Worm (Caenorhabditis elegans) whole organism, late embryonic: ENCODE results near the gene sri-66.

Experiments
- F13H6.1 ChIP-seq: sonication (generic microtip); optimal IDR thresholded peaks from 2 replicates; lab custom pipeline; 2016; ENCODE audit warnings: missing genetic modification characterization, missing compliant biosample characterization
- K02D7.2 ChIP-seq: sonication (generic microtip); optimal IDR thresholded peaks from 2 replicates; lab custom pipeline; 2017; ENCODE audit warnings: mild to moderate bottlenecking, missing genetic modification characterization, missing compliant biosample characterization
- K09A11.1 ChIP-seq: sonication (generic microtip); optimal IDR thresholded peaks from 2 replicates; lab custom pipeline; 2017; ENCODE audit warnings: antibody characterized with exemption, mild to moderate bottlenecking, missing genetic modification characterization, missing compliant biosample characterization; ENCODE audit not compliant: insufficient read depth
- T23F11.4 ChIP-seq: fragments of 200-800 bp; sonication (Bioruptor generic); optimal IDR thresholded peaks from 2 replicates; lab custom pipeline; 2018; ENCODE audit warnings: mild to moderate bottlenecking, missing genetic modification characterization, missing compliant biosample characterization
- Y22D7AL.16 ChIP-seq: sonication (generic microtip); optimal IDR thresholded peaks from 2 replicates; lab custom pipeline; 2016; ENCODE audit warnings: missing genetic modification characterization, missing compliant biosample characterization
- ahr-1 ChIP-seq: sonication (generic microtip); optimal IDR thresholded peaks from 2 replicates; lab custom pipeline; 2016; ENCODE audit warnings: missing genetic modification characterization, missing compliant biosample characterization
- ceh-14 ChIP-seq: sonication (generic microtip); optimal IDR thresholded peaks from 2 replicates; lab custom pipeline; 2016; ENCODE audit warnings: missing genotype, missing genetic modification characterization, missing compliant biosample characterization
- ceh-19 ChIP-seq: fragments of 200-800 bp; sonication (Bioruptor generic); optimal IDR thresholded peaks from 2 replicates; lab custom pipeline; 2018; ENCODE audit warnings: mild to moderate bottlenecking, missing genetic modification characterization, missing compliant biosample characterization
- ceh-2 ChIP-seq: sonication (generic microtip); optimal IDR thresholded peaks from 2 replicates; lab custom pipeline; 2016; ENCODE audit warnings: missing genotype, missing genetic modification characterization, missing compliant biosample characterization
- ceh-22 ChIP-seq: sonication (generic microtip); optimal IDR thresholded peaks from 2 replicates; lab custom pipeline; 2017; ENCODE audit warnings: missing biosample characterization, missing genetic modification characterization
- ceh-24 ChIP-seq: sonication (generic microtip); optimal IDR thresholded peaks from 2 replicates; lab custom pipeline; 2016; ENCODE audit warnings: mild to moderate bottlenecking, missing genetic modification characterization, missing compliant biosample characterization
- ceh-31 ChIP-seq: sonication (generic microtip); optimal IDR thresholded peaks from 2 replicates; lab custom pipeline; 2016; ENCODE audit warnings: missing genetic modification characterization, missing compliant biosample characterization
- ceh-34 ChIP-seq: sonication (generic microtip); optimal IDR thresholded peaks from 2 replicates; lab custom pipeline; 2016; ENCODE audit warnings: mild to moderate bottlenecking, missing genetic modification characterization, missing compliant biosample characterization
- ceh-45 ChIP-seq: fragments of 200-800 bp; sonication (Bioruptor generic); IDR thresholded peaks from 2 replicates; pipeline ENCODE4 v1.3.6; 2022; ENCODE audit warnings: missing genetic modification reagents, missing genetic modification characterization, missing compliant biosample characterization
- ceh-9 ChIP-seq: sonication (generic microtip); optimal IDR thresholded peaks from 2 replicates; lab custom pipeline; 2016; ENCODE audit warnings: mild to moderate bottlenecking, missing genetic modification characterization, inconsistent platforms, missing compliant biosample characterization
- che-1 ChIP-seq: sonication (generic microtip); optimal IDR thresholded peaks from 2 replicates; lab custom pipeline; 2016; ENCODE audit warnings: mild to moderate bottlenecking, missing genetic modification characterization, missing compliant biosample characterization
- dmd-4 ChIP-seq: sonication (generic microtip); optimal IDR thresholded peaks from 2 replicates; lab custom pipeline; 2016; ENCODE audit warnings: borderline replicate concordance, missing genetic modification characterization, missing compliant biosample characterization
- dve-1 ChIP-seq: sonication (generic microtip); optimal IDR thresholded peaks from 2 replicates; lab custom pipeline; 2017; ENCODE audit warnings: antibody characterized with exemption, mild to moderate bottlenecking, missing genetic modification characterization, missing compliant biosample characterization
- elt-4 ChIP-seq: sonication (generic microtip); optimal IDR thresholded peaks from 2 replicates; lab custom pipeline; 2016; ENCODE audit warnings: missing genetic modification characterization, missing compliant biosample characterization
- eyg-1 ChIP-seq: sonication (generic microtip); optimal IDR thresholded peaks from 2 replicates; lab custom pipeline; 2016; ENCODE audit warnings: missing genotype, missing genetic modification characterization, missing compliant biosample characterization
- fax-1 ChIP-seq: sonication (generic microtip); optimal IDR thresholded peaks from 2 replicates; lab custom pipeline; 2016; ENCODE audit warnings: missing genotype, missing genetic modification characterization, missing compliant biosample characterization
- fkh-10 ChIP-seq: fragments of 150-350 bp; optimal IDR thresholded peaks from 2 replicates; lab custom pipeline; 2014; ENCODE audit warnings: missing biosample characterization, missing genetic modification reagents, missing genetic modification characterization
- gmeb-2 ChIP-seq: sonication (generic microtip); optimal IDR thresholded peaks from 2 replicates; lab custom pipeline; 2016; ENCODE audit warnings: missing genetic modification characterization, inconsistent platforms, missing compliant biosample characterization
- hlh-15 ChIP-seq: sonication (generic microtip); optimal IDR thresholded peaks from 2 replicates; lab custom pipeline; 2016; ENCODE audit warnings: missing genetic modification characterization, missing compliant biosample characterization
- hlh-30 ChIP-seq: sonication (generic microtip); optimal IDR thresholded peaks from 2 replicates; lab custom pipeline; 2017; ENCODE audit warnings: antibody characterized with exemption, missing genetic modification characterization, missing compliant biosample characterization; ENCODE audit not compliant: insufficient read depth
- hlh-6 ChIP-seq: sonication (generic microtip); optimal IDR thresholded peaks from 2 replicates; lab custom pipeline; 2016; ENCODE audit warnings: missing genotype, missing genetic modification characterization, missing compliant biosample characterization
- hlh-8 ChIP-seq: sonication (generic microtip); optimal IDR thresholded peaks from 2 replicates; lab custom pipeline; 2016; ENCODE audit warnings: missing genotype, missing genetic modification characterization, missing compliant biosample characterization
- madf-2 ChIP-seq: sonication (generic microtip); optimal IDR thresholded peaks from 2 replicates; lab custom pipeline; 2017; ENCODE audit warnings: missing genetic modification characterization, missing compliant biosample characterization
- nhr-11 ChIP-seq: fragments of 150-350 bp; optimal IDR thresholded peaks from 2 replicates; lab custom pipeline; 2014; ENCODE audit warnings: missing biosample characterization, missing genetic modification characterization
- nhr-232 ChIP-seq: sonication (generic microtip); optimal IDR thresholded peaks from 2 replicates; lab custom pipeline; 2016; ENCODE audit warnings: missing genetic modification characterization, missing compliant biosample characterization
- npax-4 ChIP-seq: sonication (generic microtip); optimal IDR thresholded peaks from 2 replicates; lab custom pipeline; 2016; ENCODE audit warnings: missing genetic modification characterization, missing compliant biosample characterization
- pag-3 ChIP-seq: sonication (generic microtip); optimal IDR thresholded peaks from 2 replicates; lab custom pipeline; 2016; ENCODE audit warnings: missing compliant biosample characterization, missing genetic modification characterization, borderline replicate concordance
- pax-1 ChIP-seq: fragments of 150-350 bp; optimal IDR thresholded peaks from 2 replicates; lab custom pipeline; 2014; ENCODE audit warnings: missing biosample characterization, missing genetic modification characterization
- pros-1 ChIP-seq: fragments of 150-350 bp; optimal IDR thresholded peaks from 2 replicates; lab custom pipeline; 2014; ENCODE audit warnings: missing biosample characterization, missing genetic modification reagents, missing genetic modification characterization
- sdc-2 ChIP-seq: sonication (generic microtip); optimal IDR thresholded peaks from 2 replicates; lab custom pipeline; 2016; ENCODE audit warnings: missing genotype, missing genetic modification characterization, missing compliant biosample characterization
- sox-2 ChIP-seq: fragments of 200-800 bp; sonication (Bioruptor generic); IDR thresholded peaks from 2 replicates; pipeline ENCODE4 v1.3.6; 2022; ENCODE audit warnings: missing genetic modification reagents, missing genetic modification characterization, missing compliant biosample characterization
- syd-9 ChIP-seq: sonication (generic microtip); optimal IDR thresholded peaks from 2 replicates; lab custom pipeline; 2016; ENCODE audit warnings: mild to moderate bottlenecking, missing genetic modification characterization, moderate library complexity, missing compliant biosample characterization
- tbx-2 ChIP-seq: sonication (generic microtip); optimal IDR thresholded peaks from 2 replicates; lab custom pipeline; 2016; ENCODE audit warnings: missing genetic modification characterization, missing compliant biosample characterization
- tbx-7 ChIP-seq: sonication (generic microtip); optimal IDR thresholded peaks from 2 replicates; lab custom pipeline; 2016; ENCODE audit warnings: missing genotype, missing genetic modification characterization, missing compliant biosample characterization
- unc-86 ChIP-seq: sonication (generic microtip); optimal IDR thresholded peaks from 2 replicates; lab custom pipeline; 2016; ENCODE audit warnings: missing genetic modification characterization, missing compliant biosample characterization
- ztf-16 ChIP-seq: sonication (generic microtip); optimal IDR thresholded peaks from 2 replicates; lab custom pipeline; 2017; ENCODE audit warnings: missing genetic modification characterization, missing compliant biosample characterization

The sri-66 gene

ce11 chrV:17089931-17090429 is 29.9 kb downstream of the sri-66 start, which contains the start of gene srh-237:
Gene srh-237, plus strand, starts transcription at chrV:17090379.
- no peak for TF ChIP-seq ztf-16 (tag; lab: Kevin White, UChicago)
- TF ChIP-seq hlh-8 (tag; lab: Kevin White, UChicago), result no peak
- no peak for TF ChIP-seq sox-2 (GFP tag; lab: Robert Waterston, UW)
- TF ChIP-seq ceh-14 (tag; lab: Kevin White, UChicago), result no peak
- TF ChIP-seq npax-4, result no peak
- TF ChIP-seq sdc-2 (tag; lab: Kevin White, UChicago), result no peak
- TF ChIP-seq dve-1 (tag; lab: Kevin White, UChicago), result no peak
- no peak for TF ChIP-seq K02D7.2 (tag; lab: Kevin White, UChicago)
- TF ChIP-seq nhr-11, result no peak
- TF ChIP-seq Y22D7AL.16, result no peak
- no peak for TF ChIP-seq ceh-24 (tag; lab: Kevin White, UChicago)
- TF ChIP-seq ceh-9, result no peak
- TF ChIP-seq T23F11.4, result no peak
- TF ChIP-seq ceh-2 (tag; lab: Kevin White, UChicago), result no peak
- TF ChIP-seq unc-86, result no peak

ce11 chrV:17092262-17092661 is 32.2 kb downstream of the sri-66 start, which contains the start of gene ZK218.1:
Gene ZK218.1, plus strand, starts transcription at chrV:17092562.
- TF ChIP-seq dmd-4 (no peak), syd-9 (tag; lab: Kevin White, UChicago) (no peak), ceh-34 (tag; lab: Kevin White, UChicago) (no peak), ceh-45 (GFP tag; lab: Robert Waterston, UW) (no peak), dve-1 (tag; lab: Kevin White, UChicago) (no peak), ceh-31 (no peak), che-1 (tag; lab: Kevin White, UChicago) (no peak), elt-4 (tag; lab: Kevin White, UChicago) (no peak), ahr-1 (tag; lab: Kevin White, UChicago) (no peak), F13H6.1 (tag; lab: Kevin White, UChicago) (no peak), T23F11.4 (no peak)

ce11 chrV:17094568-17094967 is 34.5 kb downstream of the sri-66 start:
- TF ChIP-seq hlh-30 (tag; lab: Kevin White, UChicago), result no peak
- TF ChIP-seq ceh-34 (tag; lab: Kevin White, UChicago), result no peak
- no peak for TF ChIP-seq gmeb-2 (tag; lab: Kevin White, UChicago)
- no peak for TF ChIP-seq pax-1 (tag; lab: Kevin White, UChicago)
- no peak for TF ChIP-seq tbx-7 (tag; lab: Kevin White, UChicago)
- no peak for TF ChIP-seq ceh-19 (GFP tag; lab: Kevin White, UChicago)
- no peak for TF ChIP-seq sox-2 (GFP tag; lab: Robert Waterston, UW)
- no peak for TF ChIP-seq fkh-10 (GFP tag; lab: Kevin White, UChicago)
- no peak for TF ChIP-seq ceh-9

ce11 chrV:17098669-17099068 is 38.6 kb downstream of the sri-66 start, which contains the start of the genes ZK218.3 and ZK218.4:
Gene ZK218.3, minus strand, starts transcription at chrV:17098769.
Gene ZK218.4, plus strand, starts transcription at chrV:17098854.
- no peak for TF ChIP-seq ceh-22 (tag; lab: Kevin White, UChicago)
- TF ChIP-seq che-1 (tag; lab: Kevin White, UChicago), result no peak
- no peak for TF ChIP-seq madf-2 (tag; lab: Kevin White, UChicago)
- TF ChIP-seq K02D7.2 (tag; lab: Kevin White, UChicago), result no peak
- TF ChIP-seq hlh-6 (tag; lab: Kevin White, UChicago), result no peak
- TF ChIP-seq pag-3 (tag; lab: Kevin White, UChicago), result no peak
- TF ChIP-seq hlh-15 (tag; lab: Kevin White, UChicago), result no peak
- TF ChIP-seq K09A11.1, result no peak
- TF ChIP-seq T23F11.4, result no peak
- TF ChIP-seq pros-1 (tag; lab: Kevin White, UChicago), result no peak
- no peak for TF ChIP-seq ceh-34 (tag; lab: Kevin White, UChicago)
- TF ChIP-seq hlh-30 (tag; lab: Kevin White, UChicago), result no peak
- no peak for TF ChIP-seq nhr-232 (tag; lab: Kevin White, UChicago)
- TF ChIP-seq eyg-1 (tag; lab: Kevin White, UChicago), result no peak
- no peak for TF ChIP-seq fax-1
- TF ChIP-seq ceh-14 (tag; lab: Kevin White, UChicago), result no peak
- TF ChIP-seq tbx-2 (tag; lab: Kevin White, UChicago), result no peak
- TF ChIP-seq elt-4 (tag; lab: Kevin White, UChicago), result no peak
